Fruit fly (Drosophila melanogaster) whole organism, embryonic: ENCODE results near the gene CG5013.
A peak's percentile ranks its signal among the peaks of the same experiment; 100 is the strongest.

Experiments used
- CG10209 ChIP-seq: fragments of 200-800 bp; sonication (Bioruptor generic); optimal IDR thresholded peaks from 3 replicates; lab custom pipeline; 2017; ENCODE audit warnings: missing biosample characterization, mild to moderate bottlenecking, missing genetic modification characterization, missing genetic modification reagents
- CG10654 ChIP-seq: fragments of 200-800 bp; sonication (Bioruptor generic); optimal IDR thresholded peaks from 2 replicates; lab custom pipeline; 2016; ENCODE audit warnings: missing biosample characterization, missing genetic modification characterization
- CG1233 ChIP-seq: fragments of 200-800 bp; sonication (Bioruptor generic); optimal IDR thresholded peaks from 4 replicates; lab custom pipeline; 2018; ENCODE audit warnings: missing biosample characterization, mild to moderate bottlenecking, missing genetic modification characterization
- CG13424 ChIP-seq: fragments of 200-800 bp; sonication (Bioruptor generic); optimal IDR thresholded peaks from 2 replicates; lab custom pipeline; 2019; ENCODE audit warnings: missing biosample characterization, mild to moderate bottlenecking, missing genetic modification characterization, moderate library complexity
- CG14050 ChIP-seq: fragments of 200-800 bp; sonication (Bioruptor generic); IDR thresholded peaks from 3 replicates; pipeline ENCODE4 v1.3.6; 2022; ENCODE audit warnings: missing biosample characterization, missing genetic modification characterization
- CG14965 ChIP-seq: fragments of 200-800 bp; sonication (Bioruptor generic); optimal IDR thresholded peaks from 2 replicates; lab custom pipeline; 2016; ENCODE audit warnings: missing biosample characterization, missing genetic modification characterization, borderline replicate concordance
- CG15696 ChIP-seq: fragments of 200-800 bp; sonication (Bioruptor generic); optimal IDR thresholded peaks from 2 replicates; lab custom pipeline; 2019; ENCODE audit warnings: missing biosample characterization, mild to moderate bottlenecking, missing genetic modification characterization, moderate library complexity
- CG1647 ChIP-seq: fragments of 200-800 bp; sonication (Bioruptor generic); optimal IDR thresholded peaks from 3 replicates; lab custom pipeline; 2016; ENCODE audit warnings: missing biosample characterization, missing genetic modification characterization
- CG18011 ChIP-seq: fragments of 200-800 bp; sonication (Bioruptor generic); optimal IDR thresholded peaks from 2 replicates; lab custom pipeline; 2017; ENCODE audit warnings: missing biosample characterization, missing genetic modification characterization, mild to moderate bottlenecking, moderate library complexity, missing genotype
- CG2875 ChIP-seq: fragments of 200-800 bp; sonication (Bioruptor generic); optimal IDR thresholded peaks from 2 replicates; lab custom pipeline; 2017; ENCODE audit warnings: missing biosample characterization, mild to moderate bottlenecking, missing genetic modification characterization, missing genetic modification reagents
- CG31365 ChIP-seq: fragments of 200-800 bp; sonication (Bioruptor generic); optimal IDR thresholded peaks from 2 replicates; lab custom pipeline; 2018; ENCODE audit warnings: missing biosample characterization, mild to moderate bottlenecking, missing genetic modification characterization
- CG31441 ChIP-seq: fragments of 200-800 bp; sonication (Bioruptor generic); IDR thresholded peaks from 2 replicates; pipeline ENCODE4 v1.3.6; 2022; ENCODE audit warnings: missing biosample characterization, missing genetic modification characterization
- CG33557 ChIP-seq: fragments of 200-800 bp; sonication (Bioruptor generic); optimal IDR thresholded peaks from 2 replicates; lab custom pipeline; 2019; ENCODE audit warnings: missing biosample characterization, mild to moderate bottlenecking, missing genetic modification characterization, moderate library complexity
- CG3726 ChIP-seq: fragments of 200-800 bp; sonication (Bioruptor generic); IDR thresholded peaks from 3 replicates; pipeline ENCODE4, ENCODE4 v1.3.6; 2022; ENCODE audit warnings: missing biosample characterization, missing genetic modification characterization
- CG5245 ChIP-seq: fragments of 200-800 bp; sonication (Bioruptor generic); optimal IDR thresholded peaks from 3 replicates; lab custom pipeline; 2016; ENCODE audit warnings: missing biosample characterization, missing genetic modification characterization
- CG6791 ChIP-seq: fragments of 200-800 bp; sonication (Bioruptor generic); IDR thresholded peaks from 3 replicates; pipeline ENCODE4 v1.3.6; 2022; ENCODE audit warnings: missing biosample characterization, missing genetic modification characterization; ENCODE audit not compliant: partially characterized antibody
- CG7745 ChIP-seq: fragments of 200-800 bp; sonication (Bioruptor generic); optimal IDR thresholded peaks from 2 replicates; lab custom pipeline; 2018; ENCODE audit warnings: missing biosample characterization, mild to moderate bottlenecking, missing genetic modification characterization, moderate library complexity
- CG8388 ChIP-seq: fragments of 200-800 bp; sonication (Bioruptor generic); optimal IDR thresholded peaks from 2 replicates; lab custom pipeline; 2019; ENCODE audit warnings: missing biosample characterization, mild to moderate bottlenecking, missing genetic modification characterization, moderate library complexity
- CG8924 ChIP-seq: fragments of 200-800 bp; optimal IDR thresholded peaks from 3 replicates; lab custom pipeline; 2019; ENCODE audit warnings: missing biosample characterization, mild to moderate bottlenecking, missing genetic modification characterization, moderate library complexity
- CTCF ChIP-seq: fragments of 200-800 bp; sonication (Bioruptor generic); optimal IDR thresholded peaks from 2 replicates; lab custom pipeline; 2017; ENCODE audit warnings: missing biosample characterization, mild to moderate bottlenecking, missing genetic modification characterization, moderate library complexity
- CrebB ChIP-seq: fragments of 200-800 bp; sonication (Bioruptor generic); optimal IDR thresholded peaks from 3 replicates; lab custom pipeline; 2018; ENCODE audit warnings: missing biosample characterization, mild to moderate bottlenecking, missing genetic modification characterization
- D ChIP-seq, 2 experiments: fragments of 200-800 bp in 1 of 2; fragments of >200 bp in 1 of 2; sonication (Bioruptor generic) in 1 of 2; optimal IDR thresholded peaks; 2 replicates in 1 of 2; 3 replicates in 1 of 2; lab custom pipeline; 2017; ENCODE audit warnings: mild to moderate bottlenecking in 1 of 2, missing biosample characterization in 1 of 2, missing genetic modification characterization in 1 of 2, missing genetic modification reagents in 1 of 2
- Ets65A ChIP-seq: fragments of 200-800 bp; sonication (Bioruptor generic); peaks from one replicate; lab custom pipeline; 2016; ENCODE audit warnings: missing biosample characterization, missing genetic modification characterization
- Fer2 ChIP-seq: fragments of 200-800 bp; sonication (Bioruptor generic); optimal IDR thresholded peaks from 2 replicates; lab custom pipeline; 2018; ENCODE audit warnings: missing biosample characterization, mild to moderate bottlenecking, missing genetic modification characterization, moderate library complexity
- Gug ChIP-seq: fragments of 200-800 bp; sonication (Bioruptor generic); IDR thresholded peaks from 4 replicates; pipeline ENCODE4 v1.3.6; 2022; ENCODE audit warnings: missing biosample characterization, missing genetic modification characterization
- H15 ChIP-seq: fragments of 200-800 bp; sonication (Bioruptor generic); IDR thresholded peaks from 3 replicates; pipeline ENCODE4 v1.3.6; 2022; ENCODE audit warnings: missing biosample characterization, missing genetic modification characterization
- Hey ChIP-seq: fragments of 200-800 bp; sonication (Bioruptor generic); optimal IDR thresholded peaks from 3 replicates; lab custom pipeline; 2018; ENCODE audit warnings: missing biosample characterization, mild to moderate bottlenecking, missing genetic modification characterization
- Rfx ChIP-seq: fragments of 200-800 bp; sonication (Bioruptor generic); IDR thresholded peaks from 2 replicates; pipeline ENCODE4 v1.3.6; 2022; ENCODE audit warnings: missing biosample characterization, missing genetic modification characterization
- TFAM ChIP-seq: fragments of 200-800 bp; sonication (Bioruptor generic); optimal IDR thresholded peaks from 2 replicates; lab custom pipeline; 2017; ENCODE audit warnings: missing biosample characterization, missing genetic modification characterization, inconsistent platforms
- Taf1 ChIP-seq: fragments of 200-800 bp; sonication (Bioruptor generic); IDR thresholded peaks from 2 replicates; pipeline ENCODE4 v1.3.6; 2022; ENCODE audit warnings: missing biosample characterization, missing genetic modification characterization
- amos ChIP-seq: fragments of 200-800 bp; sonication (Bioruptor generic); IDR thresholded peaks from 2 replicates; pipeline ENCODE4 v1.3.6; 2022; ENCODE audit warnings: missing biosample characterization, missing genetic modification characterization; ENCODE audit not compliant: partially characterized antibody
- aop ChIP-seq: fragments of 200-800 bp; sonication (Bioruptor generic); IDR thresholded peaks from 2 replicates; pipeline ENCODE4 v1.3.6; 2022; ENCODE audit warnings: missing biosample characterization, missing genetic modification characterization
- cad ChIP-seq: fragments of >200 bp; optimal IDR thresholded peaks from 2 replicates; lab custom pipeline; 2017; ENCODE audit warnings: missing biosample characterization, missing genetic modification characterization
- chn ChIP-seq: fragments of 200-800 bp; sonication (Bioruptor generic); optimal IDR thresholded peaks from 2 replicates; lab custom pipeline; 2016; ENCODE audit warnings: missing biosample characterization, missing genetic modification characterization
- ewg ChIP-seq: fragments of 200-800 bp; sonication (Bioruptor generic); optimal IDR thresholded peaks from 3 replicates; lab custom pipeline; 2017; ENCODE audit warnings: mild to moderate bottlenecking, missing biosample characterization, missing genetic modification reagents, missing genetic modification characterization
- exex ChIP-seq: fragments of 200-800 bp; sonication (Bioruptor generic); optimal IDR thresholded peaks from 4 replicates; lab custom pipeline; 2018; ENCODE audit warnings: missing biosample characterization, mild to moderate bottlenecking, missing genetic modification characterization, moderate library complexity
- gcm2 ChIP-seq: fragments of 200-800 bp; sonication (Bioruptor generic); optimal IDR thresholded peaks from 2 replicates; lab custom pipeline; 2016; ENCODE audit warnings: missing biosample characterization, missing genetic modification characterization
- gsb ChIP-seq: fragments of 200-800 bp; sonication (Bioruptor generic); IDR thresholded peaks from 2 replicates; pipeline ENCODE4 v1.3.6; 2022; ENCODE audit warnings: missing biosample characterization, missing genetic modification characterization
- hkb ChIP-seq, 2 experiments: fragments of 200-800 bp in 1 of 2; fragments of >200 bp in 1 of 2; sonication (Bioruptor generic) in 1 of 2; IDR thresholded peaks in 1 of 2; optimal IDR thresholded peaks in 1 of 2; 2 replicates each; pipeline versions ENCODE4 v1.3.6 to Lab custom; 2017 to 2022; ENCODE audit warnings: missing biosample characterization in 1 of 2, missing genetic modification characterization in 1 of 2
- nmo ChIP-seq: fragments of 200-800 bp; sonication (Bioruptor generic); optimal IDR thresholded peaks from 2 replicates; lab custom pipeline; 2018; ENCODE audit warnings: missing biosample characterization, mild to moderate bottlenecking, missing genetic modification characterization, moderate library complexity
- oc ChIP-seq: fragments of 200-800 bp; sonication (Bioruptor generic); optimal IDR thresholded peaks from 2 replicates; lab custom pipeline; 2018; ENCODE audit warnings: missing biosample characterization, mild to moderate bottlenecking, missing genetic modification characterization, moderate library complexity
- org-1 ChIP-seq: fragments of 200-800 bp; sonication (Bioruptor generic); optimal IDR thresholded peaks from 2 replicates; lab custom pipeline; 2017; ENCODE audit warnings: missing biosample characterization, missing genetic modification characterization
- pan ChIP-seq, 4 experiments: fragments of >200 bp in 3 of 4; fragments of 200-800 bp in 1 of 4; sonication (Bioruptor generic) in 1 of 4; optimal IDR thresholded peaks in 3 of 4; IDR thresholded peaks in 1 of 4; 2 replicates each; pipeline versions ENCODE4 v1.3.6 to Lab custom; 2017 to 2022; ENCODE audit warnings: missing biosample characterization in 2 of 4, missing genetic modification characterization in 2 of 4, mixed read lengths in 1 of 4
- ranshi ChIP-seq: fragments of 200-800 bp; sonication (Bioruptor generic); IDR thresholded peaks from 2 replicates; pipeline ENCODE4 v1.3.6; 2022; ENCODE audit warnings: missing biosample characterization, missing genetic modification characterization
- salm ChIP-seq: fragments of 200-800 bp; sonication (Bioruptor generic); optimal IDR thresholded peaks from 2 replicates; lab custom pipeline; 2018; ENCODE audit warnings: missing biosample characterization, mild to moderate bottlenecking, missing genetic modification characterization
- toy ChIP-seq: fragments of 200-800 bp; sonication (Bioruptor generic); IDR thresholded peaks from 2 replicates; pipeline ENCODE4 v1.3.6; 2022; ENCODE audit warnings: missing biosample characterization, missing genetic modification characterization
- tup ChIP-seq: fragments of 200-800 bp; sonication (Bioruptor generic); optimal IDR thresholded peaks from 2 replicates; lab custom pipeline; 2016; ENCODE audit warnings: missing biosample characterization, mild to moderate bottlenecking, missing genetic modification characterization, moderate library complexity
- unc-4 ChIP-seq: fragments of 200-800 bp; sonication (Bioruptor generic); IDR thresholded peaks from 2 replicates; pipeline ENCODE4 v1.3.6; 2022; ENCODE audit warnings: missing biosample characterization, missing genetic modification characterization; ENCODE audit not compliant: partially characterized antibody

CG5013 gene

DNA sequence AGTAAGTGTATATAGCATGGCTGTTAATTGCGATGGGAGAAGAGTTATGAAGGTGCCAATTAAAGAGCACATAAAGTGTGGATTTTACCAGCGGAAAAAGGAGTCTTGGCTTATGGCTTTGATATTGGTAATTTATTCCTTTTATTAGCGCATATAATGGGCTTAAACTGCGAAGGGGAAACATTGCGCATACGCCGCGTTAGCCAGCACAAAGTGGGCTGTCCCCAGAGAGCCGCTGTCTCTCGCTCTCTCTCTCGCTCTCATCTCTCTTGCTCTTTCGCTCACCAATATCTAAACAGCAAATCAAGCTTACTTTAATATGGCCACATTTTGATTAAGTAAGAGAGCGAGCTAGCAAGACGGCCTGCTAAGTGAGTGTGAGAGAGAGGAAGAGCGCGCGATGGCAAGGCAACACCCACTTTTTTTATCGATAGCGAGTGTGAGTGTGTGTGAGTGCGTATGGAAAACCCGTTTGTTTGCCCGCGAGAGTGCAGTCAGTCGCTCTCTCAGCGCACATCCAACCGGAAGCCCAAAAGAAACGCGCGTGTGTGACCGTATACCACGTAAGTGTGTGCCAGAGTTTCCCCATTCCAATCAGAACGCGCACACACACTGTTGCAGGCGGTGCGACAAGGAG, 23.8 kb upstream of the CG5013 start, which contains the start of gene pnr (continued):
- TF ChIP-seq CG10654 (GFP tag; lab: Kevin White, UChicago) (no peak), CG31441 (GFP tag; lab: Robert Waterston, UW) (no peak), Rfx (GFP tag; lab: Robert Waterston, UW) (0 out of 2 replicates have a peak, but pooled peaks have one; percentile 24), CG5245 (no peak), CG33557 (GFP tag; lab: Kevin White, UChicago) (peak; percentile 30), nmo (GFP tag; lab: Kevin White, UChicago) (peak; percentile 50), cad (GFP tag; lab: Kevin White, UChicago) (no peak), ewg (peak; percentile 79), TFAM (no peak), amos (no peak; the same call in 1 of the 2 replicates), org-1 (GFP tag; lab: Kevin White, UChicago) (no peak), gcm2 (GFP tag; lab: Kevin White, UChicago) (no peak), CG31365 (tag; lab: Kevin White, UChicago) (no peak), CG8924 (no peak), tup (GFP tag; lab: Kevin White, UChicago) (no peak), Ets65A (GFP tag; lab: Kevin White, UChicago) (peak; percentile 40), aop (GFP tag; lab: Robert Waterston, UW) (0 out of 2 replicates have a peak, but pooled peaks have one; percentile 35), chn (GFP tag; lab: Kevin White, UChicago) (peak; percentile 33), Hey (peak; percentile 42), CG3726 (GFP tag; lab: Robert Waterston, UW) (no peak), CG1647 (GFP tag; lab: Kevin White, UChicago) (no peak), salm (tag; lab: Kevin White, UChicago) (no peak), D (optimal IDR thresholded peaks at IDR 0.05; lab: Kevin White, UChicago) (peak; percentile 66), D (GFP tag; optimal IDR thresholded peaks at IDR 0.05; lab: Kevin White, UChicago) (no peak), CG2875 (GFP tag; lab: Kevin White, UChicago) (no peak), CG14965 (GFP tag; lab: Kevin White, UChicago) (no peak), Taf1 (GFP tag; lab: Robert Waterston, UW) (no peak), CG7745 (tag; lab: Kevin White, UChicago) (peak; percentile 74), CG10209 (GFP tag; lab: Kevin White, UChicago) (no peak), CG8388 (GFP tag; lab: Kevin White, UChicago) (no peak), pan (optimal IDR thresholded peaks at IDR 0.05; lab: Kevin White, UChicago) (no peak), pan (GFP tag; optimal IDR thresholded peaks at IDR 0.05 in 1 of 2, IDR thresholded peaks at IDR 0.05 in 1 of 2) (peak in 1 of 2 experiments; percentile 30), CG15696 (tag; lab: Kevin White, UChicago) (no peak), unc-4 (GFP tag; lab: Robert Waterston, UW) (peak; percentile 50), exex (tag; lab: Kevin White, UChicago) (peak; percentile 35), H15 (GFP tag; lab: Robert Waterston, UW) (no peak), ranshi (GFP tag; lab: Robert Waterston, UW) (no peak), CG18011 (no peak), oc (tag; lab: Kevin White, UChicago) (peak; percentile 87), gsb (no peak), Gug (GFP tag; lab: Robert Waterston, UW) (no peak), Fer2 (tag; lab: Kevin White, UChicago) (no peak), CG1233 (GFP tag; lab: Kevin White, UChicago) (no peak), CG14050 (GFP tag; lab: Robert Waterston, UW) (no peak), CG6791 (GFP tag; lab: Robert Waterston, UW) (0 out of 3 replicates have a peak, but pooled peaks have one; percentile 18), CTCF (GFP tag; lab: Kevin White, UChicago) (no peak), toy (GFP tag; lab: Robert Waterston, UW) (no peak), hkb (optimal IDR thresholded peaks at IDR 0.05; lab: Kevin White, UChicago) (no peak), hkb (GFP tag; IDR thresholded peaks at IDR 0.05; lab: Robert Waterston, UW) (peak; percentile 41; the same call in 1 of the 2 replicates), CG13424 (tag; lab: Kevin White, UChicago) (no peak), CrebB (peak; percentile 45)
